Worm (Caenorhabditis elegans): ENCODE results near the gene lev-8.

DNA sequence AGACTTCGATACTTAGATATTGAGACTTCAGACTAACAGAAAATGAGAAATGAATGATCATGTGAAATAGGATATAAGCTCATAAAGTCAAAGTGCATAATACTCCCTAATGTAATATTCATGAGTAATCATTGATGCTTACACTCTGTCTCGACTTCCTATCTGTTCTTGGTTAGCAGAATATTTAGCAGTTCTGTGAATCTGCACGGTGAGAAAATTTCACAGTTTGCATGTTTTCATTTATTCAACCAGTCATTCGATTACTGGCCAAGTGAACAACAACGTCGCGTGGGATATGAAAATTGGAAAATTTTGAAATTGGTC lies 46.7 kb downstream of the lev-8 start:
- no peak for TF ChIP-seq ama-1 (optimal IDR thresholded peaks at IDR 0.05)
- TF ChIP-seq ceh-90 (tag; optimal IDR thresholded peaks at IDR 0.05) = no peak
- TF ChIP-seq nhr-11 (tag; optimal IDR thresholded peaks at IDR 0.05) = no peak

Measured in whole organism, L1 larva.